Worm (Caenorhabditis elegans) whole organism, L3 larva: ENCODE data around the gene C18H9.6.

Experiments
- ama-1 ChIP-seq: fragments of 150-350 bp; optimal IDR thresholded peaks from 2 replicates; lab custom pipeline; 2018
- elt-1 ChIP-seq: fragments of 150-350 bp; optimal IDR thresholded peaks from 2 replicates; lab custom pipeline; 2014; ENCODE audit warnings: missing biosample characterization, missing genetic modification characterization
- fos-1 ChIP-seq: fragments of 150-350 bp; optimal IDR thresholded peaks from 2 replicates; lab custom pipeline; 2014; ENCODE audit warnings: missing biosample characterization, missing genetic modification characterization
- mdl-1 ChIP-seq: fragments of 150-350 bp; optimal IDR thresholded peaks from 2 replicates; lab custom pipeline; 2014; ENCODE audit warnings: missing biosample characterization, missing genetic modification characterization
- nhr-11 ChIP-seq: fragments of 150-350 bp; optimal IDR thresholded peaks from 2 replicates; lab custom pipeline; 2014; ENCODE audit warnings: missing biosample characterization, missing genetic modification characterization
- nhr-12 ChIP-seq: fragments of 150-350 bp; optimal IDR thresholded peaks from 2 replicates; lab custom pipeline; 2014; ENCODE audit warnings: missing biosample characterization, missing genetic modification characterization
- nhr-25 ChIP-seq: sonication (generic microtip); optimal IDR thresholded peaks from 2 replicates; lab custom pipeline; 2017; ENCODE audit warnings: missing biosample characterization, missing genetic modification characterization
- nhr-76 ChIP-seq: fragments of 150-350 bp; sonication (generic microtip); optimal IDR thresholded peaks from 5 replicates; lab custom pipeline; 2014; ENCODE audit warnings: missing biosample characterization, missing genetic modification characterization
- sea-2 ChIP-seq: fragments of 150-350 bp; sonication (generic microtip); optimal IDR thresholded peaks from 4 replicates; lab custom pipeline; 2014; ENCODE audit warnings: missing biosample characterization, missing genetic modification reagents, missing genetic modification characterization
- unc-39 ChIP-seq: sonication (generic microtip); optimal IDR thresholded peaks from 4 replicates; lab custom pipeline; 2017; ENCODE audit warnings: missing biosample characterization, missing genetic modification characterization
- zag-1 ChIP-seq: fragments of 150-350 bp; optimal IDR thresholded peaks from 2 replicates; lab custom pipeline; 2014; ENCODE audit warnings: missing biosample characterization, missing genetic modification characterization
- ztf-11 ChIP-seq: fragments of 150-350 bp; optimal IDR thresholded peaks from 2 replicates; lab custom pipeline; 2014; ENCODE audit warnings: missing biosample characterization, missing genetic modification characterization
- ztf-4 ChIP-seq: fragments of 150-350 bp; optimal IDR thresholded peaks from 2 replicates; lab custom pipeline; 2014; ENCODE audit warnings: missing biosample characterization, missing genetic modification characterization

- TF ChIP-seq fos-1 (tag; lab: Kevin White, UChicago): no peak
- no peak for TF ChIP-seq nhr-25 (tag; lab: Kevin White, UChicago)
- TF ChIP-seq nhr-12 (tag; lab: Kevin White, UChicago): no peak
- TF ChIP-seq sea-2: no peak
- no peak for TF ChIP-seq ama-1 (lab: Kevin White, UChicago)
- no peak for TF ChIP-seq nhr-76
- no peak for TF ChIP-seq elt-1
- TF ChIP-seq nhr-11 (tag; lab: Kevin White, UChicago): no peak
- TF ChIP-seq mdl-1 (tag; lab: Kevin White, UChicago): no peak
- TF ChIP-seq ztf-11 (tag; lab: Kevin White, UChicago): no peak
- TF ChIP-seq unc-39 (tag; lab: Kevin White, UChicago): no peak
- no peak for TF ChIP-seq zag-1 (tag; lab: Kevin White, UChicago)
- no peak for TF ChIP-seq ztf-4 (tag; lab: Kevin White, UChicago)
Observed at ce11 chrII:6705593-6706228, 4.3 kb upstream of the C18H9.6 start, which contains the start of gene rpy-1.
